Worm (Caenorhabditis elegans) whole organism, late embryonic: ENCODE measurements around the gene ZC416.2.

Experiments
- hlh-15 ChIP-seq: sonication (generic microtip); optimal IDR thresholded peaks from 2 replicates; lab custom pipeline; 2016; ENCODE audit warnings: missing genetic modification characterization, missing compliant biosample characterization
- pha-4 ChIP-seq: fragments of 150-350 bp; optimal IDR thresholded peaks from 2 replicates; lab custom pipeline; 2018; ENCODE audit warnings: missing biosample characterization, missing genetic modification reagents, missing genetic modification characterization
- pqm-1 ChIP-seq: sonication (generic microtip); optimal IDR thresholded peaks from 2 replicates; lab custom pipeline; 2016; ENCODE audit warnings: missing genetic modification characterization, missing compliant biosample characterization
- ztf-16 ChIP-seq: sonication (generic microtip); optimal IDR thresholded peaks from 2 replicates; lab custom pipeline; 2017; ENCODE audit warnings: missing genetic modification characterization, missing compliant biosample characterization

ce11 chrIV:3632475-3632874, 944 bp upstream of the ZC416.2 start:
- TF ChIP-seq pha-4 (tag; lab: Kevin White, UChicago) (no peak), pqm-1 (tag; lab: Kevin White, UChicago) (no peak), hlh-15 (tag; lab: Kevin White, UChicago) (no peak), ztf-16 (tag; lab: Kevin White, UChicago) (no peak)
